Worm (Caenorhabditis elegans): ENCODE results near the gene T14B4.19.

- TF ChIP-seq fos-1 (tag; optimal IDR thresholded peaks at IDR 0.05) (no peak), nhr-237 (tag; optimal IDR thresholded peaks at IDR 0.05) (no peak), ceh-82 (tag; optimal IDR thresholded peaks at IDR 0.05) (no peak), lin-13 (GFP tag; optimal IDR thresholded peaks at IDR 0.05) (no peak), gmeb-1 (tag; optimal IDR thresholded peaks at IDR 0.05) (no peak), nhr-10 (tag; optimal IDR thresholded peaks at IDR 0.05) (no peak), egl-27 (tag; optimal IDR thresholded peaks at IDR 0.05) (no peak), zag-1 (tag; optimal IDR thresholded peaks at IDR 0.05) (no peak), snpc-4 (tag; optimal IDR thresholded peaks at IDR 0.05) (no peak), ama-1 (optimal IDR thresholded peaks at IDR 0.05) (no peak), lsy-2 (tag; optimal IDR thresholded peaks at IDR 0.05) (no peak), ztf-4 (tag; optimal IDR thresholded peaks at IDR 0.05) (no peak), ZK546.5 (tag; optimal IDR thresholded peaks at IDR 0.05) (no peak), nhr-23 (tag; optimal IDR thresholded peaks at IDR 0.05) (no peak)
Measured at ce11 chrII:6695388-6695787, 17.3 kb downstream of the T14B4.19 start, which contains the start of gene C18H9.5.
